Fruit fly (Drosophila melanogaster) whole organism, embryonic: ENCODE data around the gene Pisd.
A peak's percentile ranks its signal among the peaks of the same experiment; 100 is the strongest.

Experiments used
- CG10274 ChIP-seq: fragments of 200-800 bp; sonication (Bioruptor generic); optimal IDR thresholded peaks from 3 replicates; lab custom pipeline; 2017; ENCODE audit warnings: missing biosample characterization, mild to moderate bottlenecking, missing genetic modification characterization
- CG10431 ChIP-seq: fragments of 200-800 bp; sonication (Bioruptor generic); optimal IDR thresholded peaks from 3 replicates; lab custom pipeline; 2018; ENCODE audit warnings: missing biosample characterization, mild to moderate bottlenecking, missing genetic modification characterization
- CG11093 ChIP-seq: fragments of 200-800 bp; sonication (Bioruptor generic); IDR thresholded peaks from 3 replicates; pipeline ENCODE4 v1.3.6; 2022; ENCODE audit warnings: missing biosample characterization, missing genetic modification characterization
- CG13424 ChIP-seq: fragments of 200-800 bp; sonication (Bioruptor generic); optimal IDR thresholded peaks from 2 replicates; lab custom pipeline; 2019; ENCODE audit warnings: missing biosample characterization, mild to moderate bottlenecking, missing genetic modification characterization, moderate library complexity
- CG16779 ChIP-seq: fragments of 200-800 bp; sonication (Bioruptor generic); IDR thresholded peaks from 2 replicates; pipeline ENCODE4 v1.3.6; 2022; ENCODE audit warnings: missing biosample characterization, missing genetic modification characterization
- CG17802 ChIP-seq: fragments of 200-800 bp; sonication (Bioruptor generic); optimal IDR thresholded peaks from 2 replicates; lab custom pipeline; 2018; ENCODE audit warnings: missing biosample characterization, mild to moderate bottlenecking, missing genetic modification characterization, moderate library complexity
- CG17912 ChIP-seq: fragments of 200-800 bp; sonication (Bioruptor generic); optimal IDR thresholded peaks from 2 replicates; lab custom pipeline; 2018; ENCODE audit warnings: missing biosample characterization, mild to moderate bottlenecking, missing genetic modification characterization
- CG2712 ChIP-seq: fragments of 200-800 bp; optimal IDR thresholded peaks from 3 replicates; lab custom pipeline; 2019; ENCODE audit warnings: missing biosample characterization, mild to moderate bottlenecking, missing genetic modification characterization, moderate library complexity
- CG3726 ChIP-seq: fragments of 200-800 bp; sonication (Bioruptor generic); IDR thresholded peaks from 3 replicates; pipeline ENCODE4, ENCODE4 v1.3.6; 2022; ENCODE audit warnings: missing biosample characterization, missing genetic modification characterization
- CG4282 ChIP-seq: fragments of 200-800 bp; sonication (Bioruptor generic); optimal IDR thresholded peaks from 2 replicates; lab custom pipeline; 2016; ENCODE audit warnings: missing biosample characterization, missing genetic modification characterization
- CG5953 ChIP-seq: fragments of 200-800 bp; sonication (Bioruptor generic); IDR thresholded peaks from 2 replicates; pipeline ENCODE4 v1.3.6; 2022; ENCODE audit warnings: missing biosample characterization, missing genetic modification characterization
- CG6175 ChIP-seq: fragments of 200-800 bp; sonication (Bioruptor generic); IDR thresholded peaks from 3 replicates; pipeline ENCODE4 v1.3.6; 2022; ENCODE audit warnings: missing biosample characterization, missing genetic modification characterization
- CG7745 ChIP-seq: fragments of 200-800 bp; sonication (Bioruptor generic); optimal IDR thresholded peaks from 2 replicates; lab custom pipeline; 2018; ENCODE audit warnings: missing biosample characterization, mild to moderate bottlenecking, missing genetic modification characterization, moderate library complexity
- CG9876 ChIP-seq: fragments of 200-800 bp; sonication (Bioruptor generic); optimal IDR thresholded peaks from 2 replicates; lab custom pipeline; 2016; ENCODE audit warnings: missing biosample characterization, missing genetic modification characterization
- CHES-1-like ChIP-seq: fragments of 200-800 bp; sonication (Bioruptor generic); optimal IDR thresholded peaks from 2 replicates; lab custom pipeline; 2016; ENCODE audit warnings: missing biosample characterization, missing genetic modification characterization
- CTCF ChIP-seq: fragments of 200-800 bp; sonication (Bioruptor generic); optimal IDR thresholded peaks from 2 replicates; lab custom pipeline; 2017; ENCODE audit warnings: missing biosample characterization, mild to moderate bottlenecking, missing genetic modification characterization, moderate library complexity
- Dll ChIP-seq: fragments of 200-800 bp; sonication (Bioruptor generic); IDR thresholded peaks from 4 replicates; pipeline ENCODE4 v1.3.6; 2022; ENCODE audit warnings: missing biosample characterization, missing genetic modification characterization; ENCODE audit not compliant: partially characterized antibody
- Ets97D ChIP-seq: fragments of 200-800 bp; sonication (Bioruptor generic); optimal IDR thresholded peaks from 3 replicates; lab custom pipeline; 2016; ENCODE audit warnings: missing biosample characterization, missing genetic modification characterization
- Gsc ChIP-seq: fragments of 200-800 bp; sonication (Bioruptor generic); IDR thresholded peaks from 2 replicates; pipeline ENCODE4 v1.3.6; 2022; ENCODE audit warnings: missing biosample characterization, missing genetic modification characterization
- HLH3B ChIP-seq: fragments of 200-800 bp; sonication (Bioruptor generic); IDR thresholded peaks from 2 replicates; pipeline ENCODE4 v1.3.6; 2022; ENCODE audit warnings: missing biosample characterization, missing genetic modification characterization
- HLH54F ChIP-seq: fragments of 200-800 bp; sonication (Bioruptor generic); optimal IDR thresholded peaks from 3 replicates; lab custom pipeline; 2016; ENCODE audit warnings: missing biosample characterization, missing genetic modification characterization
- Kr ChIP-seq: fragments of 200-800 bp; sonication (Bioruptor generic); optimal IDR thresholded peaks from 2 replicates; lab custom pipeline; 2017; ENCODE audit warnings: missing biosample characterization, mild to moderate bottlenecking, missing genetic modification characterization
- MESR4 ChIP-seq: fragments of 200-800 bp; sonication (Bioruptor generic); optimal IDR thresholded peaks from 2 replicates; lab custom pipeline; 2018; ENCODE audit warnings: missing biosample characterization, mild to moderate bottlenecking, missing genetic modification characterization, moderate library complexity
- Mrtf ChIP-seq: fragments of 200-800 bp; sonication (Bioruptor generic); IDR thresholded peaks from 3 replicates; pipeline ENCODE4 v1.3.6; 2022; ENCODE audit warnings: missing biosample characterization, missing genetic modification characterization
- NC2β ChIP-seq: fragments of 200-800 bp; sonication (Bioruptor generic); optimal IDR thresholded peaks from 2 replicates; lab custom pipeline; 2016; ENCODE audit warnings: missing biosample characterization, missing genetic modification characterization
- Rfx ChIP-seq: fragments of 200-800 bp; sonication (Bioruptor generic); IDR thresholded peaks from 2 replicates; pipeline ENCODE4 v1.3.6; 2022; ENCODE audit warnings: missing biosample characterization, missing genetic modification characterization
- Scr ChIP-seq: fragments of 200-800 bp; sonication (Bioruptor generic); IDR thresholded peaks from 2 replicates; pipeline ENCODE4 v1.3.6; 2022; ENCODE audit warnings: missing biosample characterization, missing genetic modification characterization; ENCODE audit not compliant: partially characterized antibody
- Sin3A ChIP-seq: fragments of >200 bp; optimal IDR thresholded peaks from 2 replicates; lab custom pipeline; 2018
- Ssrp ChIP-seq: fragments of 200-800 bp; sonication (Bioruptor generic); optimal IDR thresholded peaks from 2 replicates; lab custom pipeline; 2018; ENCODE audit warnings: missing biosample characterization, mild to moderate bottlenecking, missing genetic modification characterization, moderate library complexity
- az2 ChIP-seq: fragments of 200-800 bp; sonication (Bioruptor generic); optimal IDR thresholded peaks from 3 replicates; lab custom pipeline; 2016; ENCODE audit warnings: missing biosample characterization, missing genetic modification characterization
- bigmax ChIP-seq: fragments of 200-800 bp; sonication (Bioruptor generic); optimal IDR thresholded peaks from 2 replicates; lab custom pipeline; 2018; ENCODE audit warnings: missing biosample characterization, mild to moderate bottlenecking, missing genetic modification characterization
- ci ChIP-seq: fragments of 200-800 bp; sonication (Bioruptor generic); IDR thresholded peaks from 3 replicates; pipeline ENCODE4 v1.3.6; 2022; ENCODE audit warnings: missing biosample characterization, missing genetic modification characterization
- dati ChIP-seq: fragments of 200-800 bp; sonication (Bioruptor generic); IDR thresholded peaks from 2 replicates; pipeline ENCODE4 v1.3.6; 2022; ENCODE audit warnings: missing biosample characterization, missing genetic modification characterization
- gem ChIP-seq: fragments of 200-800 bp; sonication (Bioruptor generic); optimal IDR thresholded peaks from 2 replicates; lab custom pipeline; 2019; ENCODE audit warnings: missing biosample characterization, mild to moderate bottlenecking, missing genetic modification characterization, moderate library complexity
- grau ChIP-seq: fragments of 200-800 bp; optimal IDR thresholded peaks from 3 replicates; lab custom pipeline; 2019; ENCODE audit warnings: missing biosample characterization, mild to moderate bottlenecking, missing genetic modification characterization, moderate library complexity
- gt ChIP-seq: fragments of 200-800 bp; sonication (Bioruptor generic); IDR thresholded peaks from 2 replicates; pipeline ENCODE4 v1.3.6; 2022; ENCODE audit warnings: missing biosample characterization, missing genetic modification characterization
- her ChIP-seq: fragments of 200-800 bp; sonication (Bioruptor generic); optimal IDR thresholded peaks from 2 replicates; lab custom pipeline; 2016; ENCODE audit warnings: missing biosample characterization, missing genetic modification characterization
- knrl ChIP-seq: fragments of 200-800 bp; sonication (Bioruptor generic); IDR thresholded peaks from 3 replicates; pipeline ENCODE4 v1.3.6; 2022; ENCODE audit warnings: missing biosample characterization, missing genetic modification characterization; ENCODE audit not compliant: partially characterized antibody
- pnt ChIP-seq: fragments of 200-800 bp; sonication (Bioruptor generic); optimal IDR thresholded peaks from 3 replicates; lab custom pipeline; 2016; ENCODE audit warnings: missing biosample characterization, missing genetic modification characterization
- prd ChIP-seq, 3 experiments: fragments of >200 bp in 2 of 3; fragments of 200-800 bp in 1 of 3; sonication (Bioruptor generic) in 1 of 3; optimal IDR thresholded peaks in 2 of 3; IDR thresholded peaks in 1 of 3; 2 replicates in 2 of 3; 3 replicates in 1 of 3; pipeline versions ENCODE4 v1.3.6 to Lab custom; 2017 to 2022; ENCODE audit warnings: missing biosample characterization in 1 of 3, missing genetic modification characterization in 1 of 3
- seq ChIP-seq: fragments of 200-800 bp; sonication (Bioruptor generic); IDR thresholded peaks from 2 replicates; pipeline ENCODE4 v1.3.6; 2022; ENCODE audit warnings: missing biosample characterization, missing genetic modification characterization
- sisA ChIP-seq: fragments of 200-800 bp; sonication (Bioruptor generic); IDR thresholded peaks from 2 replicates; pipeline ENCODE4 v1.3.6; 2022; ENCODE audit warnings: missing biosample characterization, missing genetic modification characterization
- sr ChIP-seq: fragments of 200-800 bp; sonication (Bioruptor generic); IDR thresholded peaks from 3 replicates; pipeline ENCODE4 v1.3.6; 2022; ENCODE audit warnings: missing biosample characterization, missing genetic modification characterization
- toy ChIP-seq: fragments of 200-800 bp; sonication (Bioruptor generic); IDR thresholded peaks from 2 replicates; pipeline ENCODE4 v1.3.6; 2022; ENCODE audit warnings: missing biosample characterization, missing genetic modification characterization
- trh ChIP-seq: fragments of 200-800 bp; sonication (Bioruptor generic); optimal IDR thresholded peaks from 2 replicates; lab custom pipeline; 2016; ENCODE audit warnings: missing biosample characterization, missing genetic modification characterization
- twi ChIP-seq: fragments of 200-800 bp; optimal IDR thresholded peaks from 2 replicates; lab custom pipeline; 2019; ENCODE audit warnings: missing biosample characterization, mild to moderate bottlenecking, missing genetic modification characterization, moderate library complexity
- vvl ChIP-seq: fragments of 200-800 bp; sonication (Bioruptor generic); IDR thresholded peaks from 2 replicates; pipeline ENCODE4 v1.3.6; 2022; ENCODE audit warnings: missing biosample characterization, missing genetic modification characterization
- yki ChIP-seq: fragments of >200 bp; optimal IDR thresholded peaks from 3 replicates; lab custom pipeline; 2018
- z ChIP-seq: fragments of 200-800 bp; sonication (Bioruptor generic); IDR thresholded peaks from 3 replicates; pipeline ENCODE4 v1.3.6; 2022; ENCODE audit warnings: missing biosample characterization, missing genetic modification characterization
- zf30C ChIP-seq: fragments of 200-800 bp; sonication (Bioruptor generic); optimal IDR thresholded peaks from 3 replicates; lab custom pipeline; 2018; ENCODE audit warnings: missing biosample characterization, mild to moderate bottlenecking, missing genetic modification characterization
- zfh1 ChIP-seq: fragments of 200-800 bp; sonication (Bioruptor generic); IDR thresholded peaks from 3 replicates; pipeline ENCODE4 v1.3.6; 2022; ENCODE audit warnings: missing biosample characterization, missing genetic modification characterization

Gene Pisd

DNA sequence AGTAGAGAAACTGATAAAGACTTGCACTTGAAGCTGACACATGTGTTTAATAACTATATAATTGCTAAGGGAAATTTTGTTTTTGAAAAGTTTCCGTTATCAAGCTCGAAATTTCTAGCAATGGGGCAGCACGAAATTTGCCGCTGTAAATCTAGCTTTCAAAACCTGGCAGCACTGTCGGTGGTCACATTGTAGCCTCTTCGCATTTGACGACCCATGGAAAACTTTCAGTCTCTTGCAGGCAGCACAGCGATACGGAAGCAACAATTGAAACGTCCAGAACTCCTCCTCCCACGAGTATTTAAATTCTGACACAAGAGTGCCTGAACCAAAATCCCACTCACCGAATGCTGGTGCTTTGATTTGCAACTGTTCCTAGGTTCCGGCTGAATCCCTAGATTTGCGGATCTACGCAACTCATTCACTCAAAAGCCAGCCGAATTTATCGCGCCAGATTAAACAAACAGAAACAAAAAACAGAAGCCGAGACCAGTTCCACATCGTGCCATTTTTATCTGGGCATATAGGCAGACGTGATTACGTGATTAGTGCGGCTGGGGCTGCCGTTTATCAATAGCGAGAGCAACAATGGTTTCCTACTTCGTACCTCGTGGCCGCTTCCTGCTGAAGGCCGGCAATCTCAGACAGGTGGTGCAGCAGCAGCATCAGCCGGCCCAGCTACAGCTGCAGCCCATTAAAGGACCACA, 1.0 kb downstream of the Pisd start (continued):
- TF ChIP-seq Ssrp (tag; lab: Kevin White, UChicago) (no peak), MESR4 (GFP tag; lab: Kevin White, UChicago) (peak; percentile 85), toy (GFP tag; lab: Robert Waterston, UW) (no peak), CG3726 (GFP tag; lab: Robert Waterston, UW) (no peak), Rfx (GFP tag; lab: Robert Waterston, UW) (peak; percentile 54; the same call in 1 of the 2 replicates), yki (no peak), HLH54F (no peak), twi (no peak), gt (GFP tag; lab: Robert Waterston, UW) (no peak), ci (peak; percentile 18; the same call in 1 of the 3 replicates), Ets97D (GFP tag; lab: Kevin White, UChicago) (no peak), CG9876 (GFP tag; lab: Kevin White, UChicago) (no peak), zf30C (no peak), bigmax (no peak), Gsc (GFP tag; lab: Robert Waterston, UW) (no peak), pnt (no peak), CG16779 (0 out of 2 replicates have a peak, but pooled peaks have one; percentile 25), gem (no peak), sisA (GFP tag; lab: Robert Waterston, UW) (no peak), her (GFP tag; lab: Kevin White, UChicago) (peak; percentile 18), seq (GFP tag; lab: Robert Waterston, UW) (no peak), sr (GFP tag; lab: Robert Waterston, UW) (0 out of 3 replicates have a peak, but pooled peaks have one; percentile 15), HLH3B (GFP tag; lab: Robert Waterston, UW) (no peak), CG10431 (GFP tag; lab: Kevin White, UChicago) (peak; percentile 10), prd (optimal IDR thresholded peaks at IDR 0.05; lab: Kevin White, UChicago) (no peak), prd (GFP tag; IDR thresholded peaks at IDR 0.05; lab: Robert Waterston, UW) (no peak; the same call in 2 of the 3 replicates), Kr (GFP tag; lab: Kevin White, UChicago) (no peak), Sin3A (no peak), NC2β (GFP tag; lab: Kevin White, UChicago) (no peak), Scr (GFP tag; lab: Robert Waterston, UW) (no peak), CG10274 (GFP tag; lab: Kevin White, UChicago) (no peak), CG11093 (no peak), Mrtf (GFP tag; lab: Robert Waterston, UW) (0 out of 3 replicates have a peak, but pooled peaks have one; percentile 4), knrl (GFP tag; lab: Robert Waterston, UW) (no peak), CHES-1-like (GFP tag; lab: Kevin White, UChicago) (no peak), z (no peak), CG17802 (no peak), CG5953 (GFP tag; lab: Robert Waterston, UW) (no peak), grau (tag; lab: Kevin White, UChicago) (no peak), CG7745 (tag; lab: Kevin White, UChicago) (no peak), CG6175 (GFP tag; lab: Robert Waterston, UW) (no peak), trh (GFP tag; lab: Kevin White, UChicago) (no peak), dati (GFP tag; lab: Robert Waterston, UW) (no peak), az2 (GFP tag; lab: Kevin White, UChicago) (no peak), CG13424 (tag; lab: Kevin White, UChicago) (no peak), CG2712 (tag; lab: Kevin White, UChicago) (no peak), CG4282 (GFP tag; lab: Kevin White, UChicago) (no peak), Dll (0 out of 4 replicates have a peak, but pooled peaks have one; percentile 26), CTCF (GFP tag; lab: Kevin White, UChicago) (no peak), zfh1 (GFP tag; lab: Robert Waterston, UW) (no peak), vvl (peak; percentile 29), CG17912 (GFP tag; lab: Kevin White, UChicago) (no peak)
